Worm (Caenorhabditis elegans) whole organism, L3 larva: ENCODE results near the gene ncx-3.
A peak's percentile ranks its signal among the peaks of the same experiment; 100 is the strongest.

Experiments
- R02D3.7 ChIP-seq: fragments of 150-350 bp; optimal IDR thresholded peaks from 2 replicates; lab custom pipeline; 2014; ENCODE audit warnings: missing biosample characterization, missing genetic modification characterization
- aly-2 ChIP-seq: fragments of 150-350 bp; optimal IDR thresholded peaks from 2 replicates; lab custom pipeline; 2014; ENCODE audit warnings: missing biosample characterization, missing genetic modification characterization
- ama-1 ChIP-seq: fragments of 150-350 bp; optimal IDR thresholded peaks from 2 replicates; lab custom pipeline; 2018
- ceh-28 ChIP-seq: fragments of 150-350 bp; optimal IDR thresholded peaks from 2 replicates; lab custom pipeline; 2014; ENCODE audit warnings: missing biosample characterization, missing genetic modification reagents, missing genetic modification characterization
- ceh-82 ChIP-seq: fragments of 150-350 bp; optimal IDR thresholded peaks from 2 replicates; lab custom pipeline; 2014; ENCODE audit warnings: missing biosample characterization, missing genetic modification characterization
- ceh-9 ChIP-seq: sonication (generic microtip); optimal IDR thresholded peaks from 2 replicates; lab custom pipeline; 2018; ENCODE audit warnings: missing biosample characterization, missing genetic modification characterization
- daf-12 ChIP-seq: fragments of 150-350 bp; optimal IDR thresholded peaks from 2 replicates; lab custom pipeline; 2014; ENCODE audit warnings: missing biosample characterization, missing genetic modification reagents, missing genetic modification characterization
- egl-5 ChIP-seq: fragments of 150-350 bp; optimal IDR thresholded peaks from 2 replicates; lab custom pipeline; 2017; ENCODE audit warnings: missing biosample characterization, missing genetic modification reagents, missing genetic modification characterization, inconsistent platforms
- elt-1 ChIP-seq: fragments of 150-350 bp; optimal IDR thresholded peaks from 2 replicates; lab custom pipeline; 2014; ENCODE audit warnings: missing biosample characterization, missing genetic modification characterization
- elt-2 ChIP-seq: sonication (generic microtip); optimal IDR thresholded peaks from 2 replicates; lab custom pipeline; 2016; ENCODE audit warnings: missing genetic modification reagents, mild to moderate bottlenecking, missing genetic modification characterization, missing compliant biosample characterization
- elt-3 ChIP-seq, 3 experiments: fragments of 150-350 bp in 1 of 3; sonication (generic microtip) in 2 of 3; optimal IDR thresholded peaks; 2 replicates in 2 of 3; 4 replicates in 1 of 3; lab custom pipeline; 2014 to 2017; ENCODE audit warnings: missing biosample characterization in 3 of 3, missing genetic modification characterization in 3 of 3
- fkh-10 ChIP-seq: sonication (generic microtip); optimal IDR thresholded peaks from 2 replicates; lab custom pipeline; 2017; ENCODE audit warnings: missing biosample characterization, missing genetic modification reagents, missing genetic modification characterization
- fkh-2 ChIP-seq: fragments of 150-350 bp; optimal IDR thresholded peaks from 2 replicates; lab custom pipeline; 2014; ENCODE audit warnings: missing biosample characterization, missing genetic modification reagents, missing genetic modification characterization
- fos-1 ChIP-seq: fragments of 150-350 bp; optimal IDR thresholded peaks from 2 replicates; lab custom pipeline; 2014; ENCODE audit warnings: missing biosample characterization, missing genetic modification characterization
- hmg-11 ChIP-seq: sonication (generic microtip); optimal IDR thresholded peaks from 2 replicates; lab custom pipeline; 2016; ENCODE audit warnings: missing genetic modification characterization, missing compliant biosample characterization
- lin-15B ChIP-seq: fragments of 150-350 bp; optimal IDR thresholded peaks from 2 replicates; lab custom pipeline; 2014; ENCODE audit warnings: missing biosample characterization, missing genetic modification characterization
- lin-39 ChIP-seq: fragments of 150-350 bp; optimal IDR thresholded peaks from 2 replicates; lab custom pipeline; 2018; ENCODE audit warnings: missing biosample characterization, missing genetic modification reagents, missing genetic modification characterization
- lsy-12 ChIP-seq: sonication (generic microtip); optimal IDR thresholded peaks from 2 replicates; lab custom pipeline; 2016; ENCODE audit warnings: mild to moderate bottlenecking, missing genetic modification characterization, missing compliant biosample characterization
- mml-1 ChIP-seq: fragments of 150-350 bp; sonication (generic microtip); optimal IDR thresholded peaks from 3 replicates; lab custom pipeline; 2014; ENCODE audit warnings: missing biosample characterization, missing genetic modification characterization
- nhr-11 ChIP-seq: fragments of 150-350 bp; optimal IDR thresholded peaks from 2 replicates; lab custom pipeline; 2014; ENCODE audit warnings: missing biosample characterization, missing genetic modification characterization
- nhr-12 ChIP-seq: fragments of 150-350 bp; optimal IDR thresholded peaks from 2 replicates; lab custom pipeline; 2014; ENCODE audit warnings: missing biosample characterization, missing genetic modification characterization
- nhr-237 ChIP-seq: fragments of 150-350 bp; optimal IDR thresholded peaks from 2 replicates; lab custom pipeline; 2014; ENCODE audit warnings: missing biosample characterization, missing genetic modification characterization
- nhr-25 ChIP-seq: sonication (generic microtip); optimal IDR thresholded peaks from 2 replicates; lab custom pipeline; 2017; ENCODE audit warnings: missing biosample characterization, missing genetic modification characterization
- nhr-43 ChIP-seq: sonication (generic microtip); optimal IDR thresholded peaks from 2 replicates; lab custom pipeline; 2016; ENCODE audit warnings: mild to moderate bottlenecking, missing genetic modification characterization, missing compliant biosample characterization; ENCODE audit not compliant: poor library complexity, severe bottlenecking
- nhr-67 ChIP-seq: fragments of 150-350 bp; optimal IDR thresholded peaks from 2 replicates; lab custom pipeline; 2014; ENCODE audit warnings: missing biosample characterization, missing genetic modification characterization
- nhr-76 ChIP-seq: fragments of 150-350 bp; sonication (generic microtip); optimal IDR thresholded peaks from 5 replicates; lab custom pipeline; 2014; ENCODE audit warnings: missing biosample characterization, missing genetic modification characterization
- nhr-77 ChIP-seq: fragments of 150-350 bp; optimal IDR thresholded peaks from 2 replicates; lab custom pipeline; 2014; ENCODE audit warnings: missing biosample characterization, missing genetic modification characterization
- pha-4 ChIP-seq: fragments of 150-350 bp; optimal IDR thresholded peaks from 2 replicates; lab custom pipeline; 2014; ENCODE audit warnings: missing biosample characterization, missing genetic modification reagents, missing genetic modification characterization
- pqm-1 ChIP-seq: fragments of 150-350 bp; optimal IDR thresholded peaks from 2 replicates; lab custom pipeline; 2017; ENCODE audit warnings: missing biosample characterization, missing genetic modification characterization, inconsistent platforms
- sea-2 ChIP-seq: fragments of 150-350 bp; sonication (generic microtip); optimal IDR thresholded peaks from 4 replicates; lab custom pipeline; 2014; ENCODE audit warnings: missing biosample characterization, missing genetic modification reagents, missing genetic modification characterization
- skn-1 ChIP-seq: fragments of 150-350 bp; optimal IDR thresholded peaks from 2 replicates; lab custom pipeline; 2014; ENCODE audit warnings: missing biosample characterization, missing genetic modification characterization
- snpc-4 ChIP-seq: fragments of 150-350 bp; optimal IDR thresholded peaks from 2 replicates; lab custom pipeline; 2014; ENCODE audit warnings: missing biosample characterization, missing genetic modification characterization
- tbx-2 ChIP-seq: sonication (generic microtip); optimal IDR thresholded peaks from 2 replicates; lab custom pipeline; 2016; ENCODE audit warnings: mild to moderate bottlenecking, missing genetic modification characterization, missing compliant biosample characterization
- zag-1 ChIP-seq: fragments of 150-350 bp; optimal IDR thresholded peaks from 2 replicates; lab custom pipeline; 2014; ENCODE audit warnings: missing biosample characterization, missing genetic modification characterization
- ztf-4 ChIP-seq: fragments of 150-350 bp; optimal IDR thresholded peaks from 2 replicates; lab custom pipeline; 2014; ENCODE audit warnings: missing biosample characterization, missing genetic modification characterization

The ncx-3 gene

ce11 chrIV:10706090-10706489 lies 10.4 kb upstream of the ncx-3 start, which contains the start of gene R102.6:
Gene R102.6, minus strand, starts transcription at chrIV:10706190.
- TF ChIP-seq R02D3.7 (no peak), zag-1 (tag; lab: Kevin White, UChicago) (no peak), mml-1 (tag; lab: Kevin White, UChicago) (no peak), nhr-25 (no peak), snpc-4 (tag; lab: Kevin White, UChicago) (no peak), fkh-10 (GFP tag; lab: Kevin White, UChicago) (no peak), nhr-76 (no peak), elt-2 (tag; lab: Kevin White, UChicago) (no peak), lin-39 (no peak), fos-1 (tag; lab: Kevin White, UChicago) (no peak), nhr-43 (tag; lab: Kevin White, UChicago) (no peak), nhr-11 (tag; lab: Kevin White, UChicago) (no peak), nhr-237 (tag; lab: Kevin White, UChicago) (no peak), ceh-9 (tag; lab: Kevin White, UChicago) (no peak), ztf-4 (tag; lab: Kevin White, UChicago) (no peak)

- TF ChIP-seq nhr-67 (tag; lab: Kevin White, UChicago) (no peak), zag-1 (tag; lab: Kevin White, UChicago) (no peak), elt-2 (tag; lab: Kevin White, UChicago) (no peak), ceh-82 (no peak), nhr-11 (tag; lab: Kevin White, UChicago) (no peak), aly-2 (tag; lab: Kevin White, UChicago) (no peak), daf-12 (tag; lab: Kevin White, UChicago) (no peak), R02D3.7 (no peak), nhr-43 (tag; lab: Kevin White, UChicago) (no peak), skn-1 (tag; lab: Kevin White, UChicago) (no peak)
- TF ChIP-seq, all 47 proteins: peak for 0
These were observed 4.7 kb upstream of the ncx-3 start, which contains the start of gene glb-21 for ce11 chrIV:10711729-10712128. Gene glb-21, minus strand, starts transcription at chrIV:10711794.

DNA sequence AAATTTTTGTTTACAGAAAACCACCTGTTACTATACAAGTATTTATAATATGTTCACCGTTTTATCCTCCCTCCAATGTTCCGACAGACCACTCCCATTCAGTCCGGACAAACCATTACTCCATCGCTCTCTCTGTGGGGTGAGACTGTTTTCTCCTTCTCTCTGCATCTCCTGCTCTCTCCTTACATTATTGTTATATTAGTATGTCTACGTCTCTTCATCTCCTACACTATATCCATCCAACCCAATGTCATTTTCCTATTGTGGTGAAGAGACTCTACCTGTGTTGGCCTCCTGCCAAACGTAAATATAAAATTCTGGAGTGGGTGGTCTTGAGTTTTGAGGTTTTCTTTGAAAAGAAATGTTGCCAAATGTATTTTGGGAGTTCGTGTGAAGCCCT lies 1.9 kb upstream of the ncx-3 start:
- TF ChIP-seq fkh-2 (tag; lab: Kevin White, UChicago) (no peak), ama-1 (lab: Kevin White, UChicago) (no peak), elt-3 (tag; optimal IDR thresholded peaks at IDR 0.05; lab: Kevin White, UChicago) (no peak), hmg-11 (tag; lab: Kevin White, UChicago) (no peak), ceh-28 (tag; lab: Kevin White, UChicago) (no peak), sea-2 (GFP tag; lab: Kevin White, UChicago) (no peak), nhr-12 (tag; lab: Kevin White, UChicago) (no peak), elt-1 (no peak), elt-2 (tag; lab: Kevin White, UChicago) (peak; percentile 2), pqm-1 (tag; lab: Kevin White, UChicago) (peak; percentile 7), tbx-2 (tag; lab: Kevin White, UChicago) (no peak), pha-4 (peak; percentile 78)

DNA sequence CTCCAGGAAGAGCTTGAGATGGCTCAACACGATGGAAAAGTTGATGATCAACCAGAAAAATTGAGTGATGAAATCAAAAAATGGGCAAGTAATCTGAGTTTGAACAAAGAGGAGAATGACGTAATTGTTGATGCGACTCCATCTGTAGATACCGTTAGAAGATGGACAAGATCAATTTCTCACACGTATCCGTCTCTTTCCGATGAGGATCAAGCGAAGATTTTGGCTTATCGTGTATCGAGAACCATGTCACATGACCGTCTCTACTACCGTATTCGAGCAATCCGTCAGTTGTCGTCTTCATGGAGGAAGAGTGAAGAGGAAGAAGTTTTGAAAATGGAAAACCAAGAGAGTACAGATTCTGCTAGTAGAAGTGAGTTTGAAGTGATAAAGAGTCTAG lies 1.6 kb downstream of the ncx-3 start:
- TF ChIP-seq nhr-237 (tag; lab: Kevin White, UChicago): no peak

DNA sequence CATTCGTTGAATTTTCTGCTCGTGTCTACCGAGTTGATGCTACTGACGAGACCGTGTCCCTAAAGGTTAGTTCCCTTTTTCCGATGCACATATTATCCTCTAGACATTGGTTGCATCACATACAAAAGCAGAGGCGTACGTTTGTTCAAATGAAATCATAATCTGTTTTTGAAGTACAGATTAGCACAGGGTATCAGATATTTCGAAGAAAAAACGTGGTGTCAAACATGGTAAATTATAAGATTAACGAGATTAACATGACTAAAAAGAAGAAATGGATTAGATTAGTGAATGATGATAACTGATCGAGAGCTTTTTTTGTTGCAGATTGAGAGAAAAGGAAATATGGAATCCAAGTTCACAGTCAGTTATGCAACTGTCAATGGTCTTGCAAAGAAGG lies 2.4 kb downstream of the ncx-3 start:
- TF ChIP-seq tbx-2 (tag; lab: Kevin White, UChicago) (no peak), lin-15B (tag; lab: Kevin White, UChicago) (no peak), lsy-12 (tag; lab: Kevin White, UChicago) (no peak), lin-39 (no peak), nhr-76 (no peak), egl-5 (tag; lab: Kevin White, UChicago) (no peak), nhr-77 (tag; lab: Kevin White, UChicago) (no peak), ceh-28 (tag; lab: Kevin White, UChicago) (no peak), fos-1 (tag; lab: Kevin White, UChicago) (no peak)
